Worm (Caenorhabditis elegans) whole organism, L2 larva: ENCODE measurements around the gene tmem-218.

Experiments
- C34F6.9 ChIP-seq: fragments of 150-350 bp; optimal IDR thresholded peaks from 2 replicates; lab custom pipeline; 2014; ENCODE audit warnings: missing biosample characterization, missing genetic modification characterization
- F13H6.1 ChIP-seq: sonication (generic microtip); optimal IDR thresholded peaks from 2 replicates; lab custom pipeline; 2016; ENCODE audit warnings: missing genetic modification characterization, missing compliant biosample characterization
- Y55F3AM.14 ChIP-seq: fragments of 200-800 bp; sonication (Bioruptor generic); optimal IDR thresholded peaks from 2 replicates; lab custom pipeline; 2018; ENCODE audit warnings: mild to moderate bottlenecking, missing genetic modification characterization, missing compliant biosample characterization
- ZK546.5 ChIP-seq: sonication (generic microtip); optimal IDR thresholded peaks from 2 replicates; lab custom pipeline; 2017; ENCODE audit warnings: missing biosample characterization, missing genetic modification characterization
- alr-1 ChIP-seq: fragments of 150-350 bp; optimal IDR thresholded peaks from 2 replicates; lab custom pipeline; 2014; ENCODE audit warnings: missing biosample characterization, missing genetic modification characterization
- aly-2 ChIP-seq: fragments of 150-350 bp; optimal IDR thresholded peaks from 2 replicates; lab custom pipeline; 2014; ENCODE audit warnings: missing biosample characterization, missing genetic modification characterization
- ama-1 ChIP-seq: fragments of 150-350 bp; optimal IDR thresholded peaks from 2 replicates; lab custom pipeline; 2018; ENCODE audit warnings: inconsistent platforms
- blmp-1 ChIP-seq: sonication (generic microtip); optimal IDR thresholded peaks from 2 replicates; lab custom pipeline; 2017; ENCODE audit warnings: missing genetic modification characterization, mild to moderate bottlenecking, missing compliant biosample characterization, antibody characterized with exemption, moderate library complexity; ENCODE audit not compliant: insufficient read depth
- ceh-16 ChIP-seq: fragments of 150-350 bp; optimal IDR thresholded peaks from 2 replicates; lab custom pipeline; 2014; ENCODE audit warnings: missing biosample characterization, missing genetic modification characterization
- ceh-82 ChIP-seq: fragments of 150-350 bp; optimal IDR thresholded peaks from 2 replicates; lab custom pipeline; 2014; ENCODE audit warnings: missing biosample characterization, missing genetic modification characterization
- crh-2 ChIP-seq: sonication (generic microtip); optimal IDR thresholded peaks from 2 replicates; lab custom pipeline; 2017; ENCODE audit warnings: missing biosample characterization, missing genetic modification characterization
- dmd-4 ChIP-seq: sonication (generic microtip); optimal IDR thresholded peaks from 2 replicates; lab custom pipeline; 2017; ENCODE audit warnings: missing biosample characterization, missing genetic modification characterization
- egl-27 ChIP-seq: sonication (generic microtip); optimal IDR thresholded peaks from 3 replicates; lab custom pipeline; 2017; ENCODE audit warnings: missing biosample characterization, missing genetic modification reagents, missing genetic modification characterization
- elt-1 ChIP-seq: fragments of 150-350 bp; optimal IDR thresholded peaks from 2 replicates; lab custom pipeline; 2014; ENCODE audit warnings: missing biosample characterization, missing genetic modification characterization
- elt-3 ChIP-seq: sonication (generic microtip); optimal IDR thresholded peaks from 2 replicates; lab custom pipeline; 2017; ENCODE audit warnings: missing biosample characterization, missing genetic modification characterization
- fos-1 ChIP-seq: fragments of 150-350 bp; optimal IDR thresholded peaks from 2 replicates; lab custom pipeline; 2014; ENCODE audit warnings: missing biosample characterization, missing genetic modification characterization
- gmeb-1 ChIP-seq: fragments of 150-350 bp; optimal IDR thresholded peaks from 2 replicates; lab custom pipeline; 2014; ENCODE audit warnings: missing biosample characterization, missing genetic modification characterization
- lin-13 ChIP-seq: fragments of 150-350 bp; optimal IDR thresholded peaks from 2 replicates; lab custom pipeline; 2014; ENCODE audit warnings: missing biosample characterization, missing genetic modification reagents, missing genetic modification characterization
- lin-39 ChIP-seq: fragments of 150-350 bp; optimal IDR thresholded peaks from 2 replicates; lab custom pipeline; 2014; ENCODE audit warnings: missing biosample characterization, missing genetic modification reagents, missing genetic modification characterization
- lsy-2 ChIP-seq, 2 experiments: fragments of 150-350 bp in 1 of 2; sonication (generic microtip) in 1 of 2; optimal IDR thresholded peaks; 2 replicates each; lab custom pipeline; 2014 to 2017; ENCODE audit warnings: missing biosample characterization in 2 of 2, missing genetic modification characterization in 2 of 2
- mab-5 ChIP-seq: fragments of 150-350 bp; optimal IDR thresholded peaks from 2 replicates; lab custom pipeline; 2014; ENCODE audit warnings: missing biosample characterization, missing genetic modification characterization
- mbf-1 ChIP-seq: sonication (generic microtip); optimal IDR thresholded peaks from 2 replicates; lab custom pipeline; 2017; ENCODE audit warnings: missing biosample characterization, missing genetic modification characterization
- mdl-1 ChIP-seq, 2 experiments: fragments of 150-350 bp in 1 of 2; sonication (generic microtip) in 1 of 2; optimal IDR thresholded peaks; 2 replicates each; lab custom pipeline; 2017; ENCODE audit warnings: missing biosample characterization in 2 of 2, missing genetic modification characterization in 2 of 2
- nhr-10 ChIP-seq: sonication (generic microtip); optimal IDR thresholded peaks from 2 replicates; lab custom pipeline; 2017; ENCODE audit warnings: missing biosample characterization, missing genetic modification characterization
- nhr-11 ChIP-seq: fragments of 150-350 bp; optimal IDR thresholded peaks from 2 replicates; lab custom pipeline; 2014; ENCODE audit warnings: missing biosample characterization, missing genetic modification characterization
- nhr-12 ChIP-seq: fragments of 150-350 bp; optimal IDR thresholded peaks from 2 replicates; lab custom pipeline; 2014; ENCODE audit warnings: missing biosample characterization, missing genetic modification characterization
- nhr-129 ChIP-seq: fragments of 150-350 bp; optimal IDR thresholded peaks from 2 replicates; lab custom pipeline; 2014; ENCODE audit warnings: missing biosample characterization, missing genetic modification characterization
- nhr-21 ChIP-seq: fragments of 150-350 bp; optimal IDR thresholded peaks from 2 replicates; lab custom pipeline; 2014; ENCODE audit warnings: missing biosample characterization, missing genetic modification characterization
- nhr-23 ChIP-seq: fragments of 150-350 bp; optimal IDR thresholded peaks from 2 replicates; lab custom pipeline; 2014; ENCODE audit warnings: missing biosample characterization, missing genetic modification reagents, missing genetic modification characterization
- nhr-25 ChIP-seq: fragments of 150-350 bp; sonication (generic microtip); optimal IDR thresholded peaks from 3 replicates; lab custom pipeline; 2014; ENCODE audit warnings: missing biosample characterization, missing genetic modification characterization
- nhr-6 ChIP-seq: fragments of 150-350 bp; optimal IDR thresholded peaks from 2 replicates; lab custom pipeline; 2014; ENCODE audit warnings: missing biosample characterization, missing genetic modification characterization
- nhr-77 ChIP-seq: fragments of 150-350 bp; optimal IDR thresholded peaks from 2 replicates; lab custom pipeline; 2014; ENCODE audit warnings: missing biosample characterization, missing genetic modification characterization
- peb-1 ChIP-seq: fragments of 150-350 bp; optimal IDR thresholded peaks from 2 replicates; lab custom pipeline; 2014; ENCODE audit warnings: missing biosample characterization, missing genetic modification characterization
- skn-1 ChIP-seq: sonication (generic microtip); optimal IDR thresholded peaks from 2 replicates; lab custom pipeline; 2017; ENCODE audit warnings: missing biosample characterization, missing genetic modification characterization
- sma-3 ChIP-seq: sonication (generic microtip); optimal IDR thresholded peaks from 2 replicates; lab custom pipeline; 2016; ENCODE audit warnings: missing genetic modification reagents, missing genetic modification characterization, missing compliant biosample characterization
- sma-9 ChIP-seq, 2 experiments: fragments of 150-350 bp in 1 of 2; sonication (generic microtip) in 1 of 2; optimal IDR thresholded peaks; 2 replicates each; lab custom pipeline; 2014 to 2016; ENCODE audit warnings: missing genetic modification characterization in 2 of 2, mild to moderate bottlenecking in 1 of 2, missing biosample characterization in 1 of 2, missing compliant biosample characterization in 1 of 2, missing genetic modification reagents in 1 of 2, moderate library complexity in 1 of 2
- snpc-4 ChIP-seq: fragments of 150-350 bp; optimal IDR thresholded peaks from 2 replicates; lab custom pipeline; 2014; ENCODE audit warnings: missing biosample characterization, missing genetic modification characterization
- unc-39 ChIP-seq: fragments of 150-350 bp; optimal IDR thresholded peaks from 2 replicates; lab custom pipeline; 2014; ENCODE audit warnings: missing biosample characterization, missing genetic modification characterization
- unc-55 ChIP-seq: fragments of 150-350 bp; sonication (generic microtip); optimal IDR thresholded peaks from 3 replicates; lab custom pipeline; 2014; ENCODE audit warnings: missing biosample characterization, missing genetic modification reagents, missing genetic modification characterization
- unc-62 ChIP-seq: fragments of 150-350 bp; optimal IDR thresholded peaks from 2 replicates; lab custom pipeline; 2014; ENCODE audit warnings: missing biosample characterization, missing genetic modification reagents, missing genetic modification characterization
- zag-1 ChIP-seq: fragments of 150-350 bp; optimal IDR thresholded peaks from 2 replicates; lab custom pipeline; 2014; ENCODE audit warnings: missing biosample characterization, missing genetic modification characterization
- ztf-1 ChIP-seq: fragments of 200-800 bp; sonication (Bioruptor generic); conservative IDR thresholded peaks from 2 replicates; pipeline ENCODE4 v1.3.6; 2022; ENCODE audit warnings: missing genetic modification characterization, missing compliant biosample characterization
- ztf-11 ChIP-seq: sonication (generic microtip); optimal IDR thresholded peaks from 2 replicates; lab custom pipeline; 2017; ENCODE audit warnings: missing biosample characterization, missing genetic modification characterization
- ztf-4 ChIP-seq: fragments of 150-350 bp; optimal IDR thresholded peaks from 2 replicates; lab custom pipeline; 2014; ENCODE audit warnings: missing biosample characterization, missing genetic modification characterization

The tmem-218 gene

DNA sequence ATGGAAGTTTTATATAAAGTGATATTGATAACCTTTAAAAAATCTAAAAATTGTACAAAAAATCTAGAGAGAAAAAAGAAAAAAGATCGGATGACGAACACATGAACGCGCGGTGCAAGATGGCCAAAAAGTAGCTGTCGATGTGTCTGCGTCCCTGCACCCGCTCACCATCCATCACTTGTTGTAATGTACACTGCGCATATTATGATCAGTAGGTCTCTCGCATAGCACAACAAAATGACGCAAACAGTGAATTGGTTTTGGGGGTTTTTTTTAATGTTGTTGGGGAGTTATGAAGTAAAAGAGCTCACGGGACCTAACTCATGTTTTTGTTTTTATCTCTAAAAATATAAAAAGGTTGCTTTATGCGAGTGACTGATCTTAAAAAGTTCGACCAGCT lies 17.8 kb upstream of the tmem-218 start:
- TF ChIP-seq egl-27 (tag; lab: Kevin White, UChicago): no peak
- TF ChIP-seq elt-1 (tag; lab: Kevin White, UChicago): no peak
- no peak for TF ChIP-seq snpc-4 (tag; lab: Kevin White, UChicago)
- TF ChIP-seq lin-39 (tag; lab: Kevin White, UChicago): no peak
- TF ChIP-seq mdl-1 (tag; optimal IDR thresholded peaks at IDR 0.05; lab: Kevin White, UChicago): no peak
- no peak for TF ChIP-seq nhr-11 (tag; lab: Kevin White, UChicago)
- peak; percentile 15 for TF ChIP-seq unc-55 (GFP tag; lab: Kevin White, UChicago)
- TF ChIP-seq lsy-2 (tag; optimal IDR thresholded peaks at IDR 0.05; lab: Kevin White, UChicago): no peak
- no peak for TF ChIP-seq Y55F3AM.14 (GFP tag; lab: Kevin White, UChicago)
- TF ChIP-seq ama-1 (lab: Kevin White, UChicago): no peak
- no peak for TF ChIP-seq ZK546.5
- no peak for TF ChIP-seq unc-39 (tag; lab: Kevin White, UChicago)
- TF ChIP-seq dmd-4: no peak
- peak; percentile 11 for TF ChIP-seq C34F6.9 (tag; lab: Kevin White, UChicago)
- no peak for TF ChIP-seq skn-1 (tag; lab: Kevin White, UChicago)
- TF ChIP-seq ceh-82: no peak
- no peak for TF ChIP-seq nhr-21 (tag; lab: Kevin White, UChicago)
- no peak for TF ChIP-seq nhr-23 (tag; lab: Kevin White, UChicago)
- peak; percentile 19 for TF ChIP-seq nhr-25 (tag; lab: Kevin White, UChicago)
- TF ChIP-seq F13H6.1 (tag; lab: Kevin White, UChicago): no peak
- TF ChIP-seq zag-1 (tag; lab: Kevin White, UChicago): no peak
- TF ChIP-seq fos-1 (tag; lab: Kevin White, UChicago): peak; percentile 8
- no peak for TF ChIP-seq elt-3 (tag; lab: Kevin White, UChicago)
- TF ChIP-seq gmeb-1: no peak
- no peak for TF ChIP-seq ztf-11
- TF ChIP-seq crh-2 (tag; lab: Kevin White, UChicago): peak; percentile 9
- peak; percentile 49 for TF ChIP-seq sma-9 (GFP tag; optimal IDR thresholded peaks at IDR 0.05; lab: Kevin White, UChicago)
- TF ChIP-seq sma-9 (tag; optimal IDR thresholded peaks at IDR 0.05; lab: Kevin White, UChicago): no peak
- no peak for TF ChIP-seq nhr-77 (tag; lab: Kevin White, UChicago)
- TF ChIP-seq sma-3 (GFP tag; lab: Kevin White, UChicago): no peak
- no peak for TF ChIP-seq nhr-6 (tag; lab: Kevin White, UChicago)
- peak; percentile 48 for TF ChIP-seq nhr-129 (tag; lab: Kevin White, UChicago)

ce11 chrX:17633166-17633565 lies 16.3 kb upstream of the tmem-218 start:
- no peak for TF ChIP-seq elt-1 (tag; lab: Kevin White, UChicago)
- TF ChIP-seq alr-1: no peak
- TF ChIP-seq nhr-10 (tag; lab: Kevin White, UChicago): no peak
- TF ChIP-seq sma-9 (GFP tag; optimal IDR thresholded peaks at IDR 0.05; lab: Kevin White, UChicago): peak; percentile 97
- no peak for TF ChIP-seq sma-9 (tag; optimal IDR thresholded peaks at IDR 0.05; lab: Kevin White, UChicago)
- no peak for TF ChIP-seq nhr-12
- peak; percentile 55 for TF ChIP-seq crh-2 (tag; lab: Kevin White, UChicago)
- TF ChIP-seq lin-13 (GFP tag; lab: Kevin White, UChicago): no peak
- TF ChIP-seq lin-39 (tag; lab: Kevin White, UChicago): no peak
- TF ChIP-seq ceh-16: no peak
- TF ChIP-seq blmp-1: peak; percentile 35
- peak; percentile 84 for TF ChIP-seq F13H6.1 (tag; lab: Kevin White, UChicago)
- peak; percentile 69 for TF ChIP-seq sma-3 (GFP tag; lab: Kevin White, UChicago)
- no peak for TF ChIP-seq ztf-11
- no peak for TF ChIP-seq nhr-23 (tag; lab: Kevin White, UChicago)
- TF ChIP-seq fos-1 (tag; lab: Kevin White, UChicago): peak; percentile 29
- TF ChIP-seq aly-2 (tag; lab: Kevin White, UChicago): no peak
- no peak for TF ChIP-seq mab-5
- peak; percentile 79 to 81 for TF ChIP-seq mdl-1 (tag; optimal IDR thresholded peaks at IDR 0.05; lab: Kevin White, UChicago)
- TF ChIP-seq egl-27 (tag; lab: Kevin White, UChicago): peak; percentile 78
- TF ChIP-seq lsy-2 (tag; optimal IDR thresholded peaks at IDR 0.05; lab: Kevin White, UChicago): peak in 1 of 2 experiments; percentile 37
- peak; percentile 75 for TF ChIP-seq nhr-25 (tag; lab: Kevin White, UChicago)
- TF ChIP-seq zag-1 (tag; lab: Kevin White, UChicago): no peak
- no peak for TF ChIP-seq snpc-4 (tag; lab: Kevin White, UChicago)
- TF ChIP-seq dmd-4: no peak
- peak; percentile 67 for TF ChIP-seq Y55F3AM.14 (GFP tag; lab: Kevin White, UChicago)
- peak; percentile 87 for TF ChIP-seq nhr-21 (tag; lab: Kevin White, UChicago)
- peak; percentile 68 for TF ChIP-seq nhr-129 (tag; lab: Kevin White, UChicago)
- TF ChIP-seq nhr-11 (tag; lab: Kevin White, UChicago): no peak
- TF ChIP-seq mbf-1 (tag; lab: Kevin White, UChicago): no peak
- no peak for TF ChIP-seq unc-62 (GFP tag; lab: Kevin White, UChicago)
- TF ChIP-seq ztf-4: no peak
- TF ChIP-seq ZK546.5: no peak
- no peak for TF ChIP-seq ztf-1 (GFP tag; lab: Robert Waterston, UW)
- TF ChIP-seq peb-1 (tag; lab: Kevin White, UChicago): no peak
- no peak for TF ChIP-seq nhr-77 (tag; lab: Kevin White, UChicago)
- TF ChIP-seq nhr-6 (tag; lab: Kevin White, UChicago): no peak
